Worm (Caenorhabditis elegans) whole organism, L4 larva: ENCODE measurements around the gene nhr-213.
A peak's percentile ranks its signal among the peaks of the same experiment; 100 is the strongest.

Experiments
- F49E8.2 ChIP-seq: sonication (generic microtip); optimal IDR thresholded peaks from 2 replicates; lab custom pipeline; 2016; ENCODE audit warnings: missing compliant biosample characterization, mild to moderate bottlenecking, missing genetic modification characterization, borderline replicate concordance
- T26A8.4 ChIP-seq: fragments of 200-800 bp; sonication (Bioruptor generic); IDR thresholded peaks from 2 replicates; pipeline ENCODE4 v1.3.6; 2022; ENCODE audit warnings: missing genetic modification characterization, missing compliant biosample characterization
- Y48G9A.11 ChIP-seq: fragments of 200-800 bp; sonication (Bioruptor generic); IDR thresholded peaks from 2 replicates; pipeline ENCODE4 v1.3.6; 2022; ENCODE audit warnings: missing genetic modification reagents, missing genetic modification characterization, missing compliant biosample characterization
- ZK337.2 ChIP-seq: fragments of 200-800 bp; sonication (Bioruptor generic); IDR thresholded peaks from 2 replicates; pipeline ENCODE4 v1.3.6; 2022; ENCODE audit warnings: missing genetic modification reagents, missing genetic modification characterization, missing compliant biosample characterization
- ZK546.5 ChIP-seq, 2 experiments: sonication (generic microtip); optimal IDR thresholded peaks; 2 replicates each; lab custom pipeline; 2017; ENCODE audit warnings: missing biosample characterization in 2 of 2, missing genetic modification characterization in 2 of 2
- ctbp-1 ChIP-seq: fragments of 200-800 bp; sonication (Bioruptor generic); IDR thresholded peaks from 2 replicates; pipeline ENCODE4 v1.3.6; 2022; ENCODE audit warnings: missing genetic modification reagents, missing genetic modification characterization, missing compliant biosample characterization
- daf-12 ChIP-seq: fragments of 150-350 bp; optimal IDR thresholded peaks from 2 replicates; lab custom pipeline; 2014; ENCODE audit warnings: missing biosample characterization, missing genetic modification reagents, missing genetic modification characterization
- daf-16 ChIP-seq, 3 experiments: sonication (generic microtip); optimal IDR thresholded peaks; 2 replicates each; lab custom pipeline; 2016 to 2017; ENCODE audit warnings: missing genetic modification characterization in 3 of 3, missing genetic modification reagents in 3 of 3, mild to moderate bottlenecking in 2 of 3, missing compliant biosample characterization in 2 of 3, missing biosample characterization in 1 of 3, moderate library complexity in 1 of 3
- daf-19 ChIP-seq: fragments of 200-800 bp; sonication (Bioruptor generic); conservative IDR thresholded peaks from 2 replicates; pipeline ENCODE4 v1.3.6; 2022; ENCODE audit warnings: missing genetic modification characterization, missing compliant biosample characterization
- dmd-6 ChIP-seq: fragments of 200-800 bp; sonication (Bioruptor generic); IDR thresholded peaks from 2 replicates; pipeline ENCODE4 v1.3.6; 2022; ENCODE audit warnings: missing genetic modification reagents, missing genetic modification characterization, missing compliant biosample characterization
- dmd-8 ChIP-seq: fragments of 200-800 bp; sonication (Bioruptor generic); IDR thresholded peaks from 2 replicates; pipeline ENCODE4 v1.3.6; 2022; ENCODE audit warnings: missing genetic modification characterization, missing compliant biosample characterization
- dve-1 ChIP-seq: sonication (generic microtip); optimal IDR thresholded peaks from 2 replicates; lab custom pipeline; 2017; ENCODE audit warnings: antibody characterized with exemption, mild to moderate bottlenecking, missing genetic modification characterization, missing compliant biosample characterization; ENCODE audit not compliant: insufficient read depth
- hlh-11 ChIP-seq: fragments of 200-800 bp; sonication (Bioruptor generic); optimal IDR thresholded peaks from 2 replicates; lab custom pipeline; 2018; ENCODE audit warnings: mild to moderate bottlenecking, missing genetic modification characterization, missing compliant biosample characterization
- hlh-30 ChIP-seq: sonication (generic microtip); optimal IDR thresholded peaks from 2 replicates; lab custom pipeline; 2017; ENCODE audit warnings: antibody characterized with exemption, mild to moderate bottlenecking, missing genetic modification characterization, missing compliant biosample characterization; ENCODE audit not compliant: insufficient read depth
- hmg-1.1 ChIP-seq: fragments of 200-800 bp; sonication (Bioruptor generic); IDR thresholded peaks from 2 replicates; pipeline ENCODE4 v1.3.6; 2022; ENCODE audit warnings: missing genetic modification reagents, missing genetic modification characterization, missing compliant biosample characterization
- jun-1 ChIP-seq: fragments of 150-350 bp; optimal IDR thresholded peaks from 2 replicates; lab custom pipeline; 2014; ENCODE audit warnings: missing biosample characterization, missing genetic modification reagents, missing genetic modification characterization
- lin-1 ChIP-seq: fragments of 200-800 bp; sonication (Bioruptor generic); IDR thresholded peaks from 2 replicates; pipeline ENCODE4 v1.3.6; 2022; ENCODE audit warnings: missing genetic modification reagents, missing genetic modification characterization, missing compliant biosample characterization
- lin-38 ChIP-seq: fragments of 200-800 bp; sonication (Bioruptor generic); IDR thresholded peaks from 2 replicates; pipeline ENCODE4 v1.3.6; 2022; ENCODE audit warnings: missing genetic modification reagents, missing genetic modification characterization, missing compliant biosample characterization
- lsy-2 ChIP-seq, 2 experiments: fragments of 150-350 bp in 1 of 2; sonication (generic microtip) in 1 of 2; optimal IDR thresholded peaks; 2 replicates each; lab custom pipeline; 2014 to 2017; ENCODE audit warnings: missing biosample characterization in 2 of 2, missing genetic modification characterization in 2 of 2
- mdl-1 ChIP-seq, 2 experiments: fragments of 150-350 bp in 1 of 2; sonication (generic microtip) in 1 of 2; optimal IDR thresholded peaks; 2 replicates each; lab custom pipeline; 2014 to 2017; ENCODE audit warnings: missing biosample characterization in 2 of 2, missing genetic modification characterization in 2 of 2
- mep-1 ChIP-seq: fragments of 150-350 bp; sonication (generic microtip); optimal IDR thresholded peaks from 3 replicates; lab custom pipeline; 2014; ENCODE audit warnings: missing biosample characterization, missing genetic modification characterization
- nhr-10 ChIP-seq: fragments of 150-350 bp; optimal IDR thresholded peaks from 2 replicates; lab custom pipeline; 2014; ENCODE audit warnings: missing biosample characterization, missing genetic modification characterization
- nhr-102 ChIP-seq: sonication (generic microtip); optimal IDR thresholded peaks from 2 replicates; lab custom pipeline; 2016; ENCODE audit warnings: mild to moderate bottlenecking, missing genetic modification characterization, moderate library complexity, missing compliant biosample characterization
- nhr-11 ChIP-seq: fragments of 150-350 bp; optimal IDR thresholded peaks from 2 replicates; lab custom pipeline; 2014; ENCODE audit warnings: missing biosample characterization, missing genetic modification characterization
- nhr-111 ChIP-seq: fragments of 200-800 bp; sonication (Bioruptor generic); optimal IDR thresholded peaks from 2 replicates; lab custom pipeline; 2018; ENCODE audit warnings: mild to moderate bottlenecking, missing genetic modification characterization, missing compliant biosample characterization
- nhr-25 ChIP-seq: sonication (generic microtip); optimal IDR thresholded peaks from 2 replicates; lab custom pipeline; 2017; ENCODE audit warnings: missing genetic modification characterization, mild to moderate bottlenecking, missing compliant biosample characterization, antibody characterized with exemption, moderate library complexity, borderline replicate concordance; ENCODE audit not compliant: insufficient read depth
- nhr-28 ChIP-seq: fragments of 150-350 bp; optimal IDR thresholded peaks from 2 replicates; lab custom pipeline; 2014; ENCODE audit warnings: missing biosample characterization, missing genetic modification characterization
- nhr-48 ChIP-seq: sonication (generic microtip); optimal IDR thresholded peaks from 2 replicates; lab custom pipeline; 2016; ENCODE audit warnings: mild to moderate bottlenecking, missing genetic modification characterization, missing compliant biosample characterization
- nhr-6 ChIP-seq: fragments of 150-350 bp; optimal IDR thresholded peaks from 2 replicates; lab custom pipeline; 2014; ENCODE audit warnings: missing biosample characterization, missing genetic modification characterization
- nhr-76 ChIP-seq: fragments of 150-350 bp; optimal IDR thresholded peaks from 2 replicates; lab custom pipeline; 2014; ENCODE audit warnings: missing biosample characterization, missing genetic modification characterization
- pqm-1 ChIP-seq: sonication (generic microtip); optimal IDR thresholded peaks from 2 replicates; lab custom pipeline; 2017; ENCODE audit warnings: missing biosample characterization, missing genetic modification characterization
- snpc-1.2 ChIP-seq: fragments of 200-800 bp; sonication (Bioruptor generic); IDR thresholded peaks from 2 replicates; pipeline ENCODE4 v1.3.6; 2022; ENCODE audit warnings: missing genetic modification reagents, missing genetic modification characterization, missing compliant biosample characterization
- snpc-4 ChIP-seq: fragments of 150-350 bp; optimal IDR thresholded peaks from 2 replicates; lab custom pipeline; 2014; ENCODE audit warnings: missing biosample characterization, missing genetic modification characterization
- tag-97 ChIP-seq: fragments of 200-800 bp; sonication (Bioruptor generic); IDR thresholded peaks from 2 replicates; pipeline ENCODE4 v1.3.6; 2022; ENCODE audit warnings: missing genetic modification characterization, missing compliant biosample characterization
- zfp-3 ChIP-seq: fragments of 200-800 bp; sonication (Bioruptor generic); conservative IDR thresholded peaks from 2 replicates; pipeline ENCODE4 v1.3.6; 2022; ENCODE audit warnings: missing genetic modification reagents, missing genetic modification characterization, missing compliant biosample characterization
- zip-2 ChIP-seq: fragments of 150-350 bp; optimal IDR thresholded peaks from 2 replicates; lab custom pipeline; 2014; ENCODE audit warnings: missing biosample characterization, missing genetic modification characterization
- ztf-11 ChIP-seq: fragments of 150-350 bp; optimal IDR thresholded peaks from 2 replicates; lab custom pipeline; 2014; ENCODE audit warnings: missing biosample characterization, missing genetic modification characterization
- ztf-7 ChIP-seq: fragments of 150-350 bp; optimal IDR thresholded peaks from 2 replicates; lab custom pipeline; 2014; ENCODE audit warnings: missing biosample characterization, missing genetic modification characterization

Gene nhr-213

ce11 chrV:15880705-15881104, 15.9 kb downstream of the nhr-213 start (continued):
- TF ChIP-seq tag-97 (GFP tag; lab: Robert Waterston, UW): no peak
- TF ChIP-seq nhr-6 (tag; lab: Kevin White, UChicago): peak; percentile 28
- TF ChIP-seq zip-2 (tag; lab: Kevin White, UChicago): peak; percentile 73
- no peak for TF ChIP-seq ZK337.2 (GFP tag; lab: Robert Waterston, UW)
- no peak for TF ChIP-seq nhr-102 (tag; lab: Kevin White, UChicago)
- 0 out of 2 replicates have a peak, but pooled peaks have one; percentile 22 for TF ChIP-seq hmg-1.1
- 0 out of 2 replicates have a peak, but pooled peaks have one; percentile 12 for TF ChIP-seq lin-1 (GFP tag; lab: Robert Waterston, UW)

- TF ChIP-seq nhr-111 (GFP tag; lab: Kevin White, UChicago) (no peak), hlh-11 (peak; percentile 6), snpc-4 (tag; lab: Kevin White, UChicago) (no peak), dve-1 (tag; lab: Kevin White, UChicago) (peak; percentile 55), snpc-1.2 (GFP tag; lab: Robert Waterston, UW) (no peak), mdl-1 (tag; optimal IDR thresholded peaks at IDR 0.05; lab: Kevin White, UChicago) (peak in 1 of 2 experiments; percentile 36), pqm-1 (tag; lab: Kevin White, UChicago) (peak; percentile 59), nhr-25 (tag; lab: Kevin White, UChicago) (no peak), ztf-7 (tag; lab: Kevin White, UChicago) (no peak), ZK546.5 (tag; optimal IDR thresholded peaks at IDR 0.05; lab: Kevin White, UChicago) (no peak), nhr-28 (tag; lab: Kevin White, UChicago) (peak; percentile 81), hlh-30 (tag; lab: Kevin White, UChicago) (peak; percentile 40), lsy-2 (tag; optimal IDR thresholded peaks at IDR 0.05; lab: Kevin White, UChicago) (peak in 1 of 2 experiments; percentile 14), dmd-6 (peak; percentile 82), daf-16 (GFP tag; optimal IDR thresholded peaks at IDR 0.05; lab: Kevin White, UChicago) (no peak), daf-16 (tag; optimal IDR thresholded peaks at IDR 0.05; lab: Kevin White, UChicago) (peak; percentile 26), mep-1 (tag; lab: Kevin White, UChicago) (peak; percentile 16)
These were observed 16.5 kb downstream of the nhr-213 start for ce11 chrV:15880033-15880432.

ce11 chrV:15879508-15879907, 17.1 kb downstream of the nhr-213 start, which contains the start of gene nhr-84:
nhr-84 (minus strand) TSS chrV:15879608.
- TF ChIP-seq ctbp-1 (GFP tag; lab: Robert Waterston, UW) (no peak), F49E8.2 (tag; lab: Kevin White, UChicago) (no peak), daf-12 (tag; lab: Kevin White, UChicago) (no peak), jun-1 (tag; lab: Kevin White, UChicago) (no peak), nhr-48 (tag; lab: Kevin White, UChicago) (no peak), hmg-1.1 (no peak), daf-19 (no peak), zfp-3 (no peak), nhr-11 (tag; lab: Kevin White, UChicago) (no peak), nhr-76 (tag; lab: Kevin White, UChicago) (no peak), ztf-11 (tag; lab: Kevin White, UChicago) (no peak), mdl-1 (tag; optimal IDR thresholded peaks at IDR 0.05; lab: Kevin White, UChicago) (no peak), nhr-6 (tag; lab: Kevin White, UChicago) (no peak)
- TF ChIP-seq, all 104 proteins: peak for 0

ce11 chrV:15876308-15876707, 20.3 kb downstream of the nhr-213 start, which contains the start of gene nhr-102:
nhr-102 (minus strand) TSS chrV:15876408.
- TF ChIP-seq dve-1 (tag; lab: Kevin White, UChicago) (peak; percentile 2), T26A8.4 (0 out of 2 replicates have a peak, but pooled peaks have one; percentile 26), Y48G9A.11 (GFP tag; lab: Robert Waterston, UW) (no peak), lin-38 (no peak), nhr-10 (tag; lab: Kevin White, UChicago) (no peak), dmd-8 (GFP tag; lab: Robert Waterston, UW) (no peak), nhr-111 (GFP tag; lab: Kevin White, UChicago) (no peak)
